Worm (Caenorhabditis elegans) whole organism, L3 larva: ENCODE data around the gene ZK563.7.

Experiments
- aly-2 ChIP-seq: fragments of 150-350 bp; optimal IDR thresholded peaks from 2 replicates; lab custom pipeline; 2014; ENCODE audit warnings: missing biosample characterization, missing genetic modification characterization
- ama-1 ChIP-seq: fragments of 150-350 bp; optimal IDR thresholded peaks from 2 replicates; lab custom pipeline; 2018
- ceh-82 ChIP-seq: fragments of 150-350 bp; optimal IDR thresholded peaks from 2 replicates; lab custom pipeline; 2014; ENCODE audit warnings: missing biosample characterization, missing genetic modification characterization
- ceh-9 ChIP-seq: sonication (generic microtip); optimal IDR thresholded peaks from 2 replicates; lab custom pipeline; 2018; ENCODE audit warnings: missing biosample characterization, missing genetic modification characterization
- daf-12 ChIP-seq: fragments of 150-350 bp; optimal IDR thresholded peaks from 2 replicates; lab custom pipeline; 2014; ENCODE audit warnings: missing biosample characterization, missing genetic modification reagents, missing genetic modification characterization
- fos-1 ChIP-seq: fragments of 150-350 bp; optimal IDR thresholded peaks from 2 replicates; lab custom pipeline; 2014; ENCODE audit warnings: missing biosample characterization, missing genetic modification characterization
- nfya-1 ChIP-seq: sonication (generic microtip); optimal IDR thresholded peaks from 2 replicates; lab custom pipeline; 2017; ENCODE audit warnings: missing genetic modification characterization, mild to moderate bottlenecking, missing compliant biosample characterization, antibody characterized with exemption, moderate library complexity; ENCODE audit not compliant: insufficient read depth
- nhr-12 ChIP-seq: fragments of 150-350 bp; optimal IDR thresholded peaks from 2 replicates; lab custom pipeline; 2014; ENCODE audit warnings: missing biosample characterization, missing genetic modification characterization
- nhr-77 ChIP-seq: fragments of 150-350 bp; optimal IDR thresholded peaks from 2 replicates; lab custom pipeline; 2014; ENCODE audit warnings: missing biosample characterization, missing genetic modification characterization
- pha-4 ChIP-seq: fragments of 150-350 bp; optimal IDR thresholded peaks from 2 replicates; lab custom pipeline; 2014; ENCODE audit warnings: missing biosample characterization, missing genetic modification reagents, missing genetic modification characterization
- skn-1 ChIP-seq: fragments of 150-350 bp; optimal IDR thresholded peaks from 2 replicates; lab custom pipeline; 2014; ENCODE audit warnings: missing biosample characterization, missing genetic modification characterization
- snpc-4 ChIP-seq: fragments of 150-350 bp; optimal IDR thresholded peaks from 2 replicates; lab custom pipeline; 2014; ENCODE audit warnings: missing biosample characterization, missing genetic modification characterization
- tbx-2 ChIP-seq: sonication (generic microtip); optimal IDR thresholded peaks from 2 replicates; lab custom pipeline; 2016; ENCODE audit warnings: mild to moderate bottlenecking, missing genetic modification characterization, missing compliant biosample characterization
- unc-62 ChIP-seq: fragments of 150-350 bp; sonication (generic microtip); optimal IDR thresholded peaks from 4 replicates; lab custom pipeline; 2014; ENCODE audit warnings: missing biosample characterization, missing genetic modification reagents, missing genetic modification characterization

- TF ChIP-seq nfya-1 (no peak), unc-62 (GFP tag; lab: Kevin White, UChicago) (no peak), aly-2 (tag; lab: Kevin White, UChicago) (no peak), fos-1 (tag; lab: Kevin White, UChicago) (no peak), nhr-77 (tag; lab: Kevin White, UChicago) (no peak), daf-12 (no peak), snpc-4 (tag; lab: Kevin White, UChicago) (no peak), pha-4 (tag; lab: Kevin White, UChicago) (no peak), ceh-9 (tag; lab: Kevin White, UChicago) (no peak), ama-1 (lab: Kevin White, UChicago) (no peak), ceh-82 (tag; lab: Kevin White, UChicago) (no peak), tbx-2 (tag; lab: Kevin White, UChicago) (no peak), nhr-12 (tag; lab: Kevin White, UChicago) (no peak), skn-1 (tag; lab: Kevin White, UChicago) (no peak)
These were observed 48.9 kb downstream of the ZK563.7 start for ce11 chrX:3429122-3429521.
